Fruit fly (Drosophila melanogaster): ENCODE results near the gene eIF4E3.
A peak's percentile ranks its signal among the peaks of the same experiment; 100 is the strongest.

Gene eIF4E3

dm6 chr3L:8197779-8198279, 31.2 kb upstream of the eIF4E3 start, which contains the start of the genes UbcE2M and Dhps (continued):
- TF ChIP-seq Dfd (GFP tag; optimal IDR thresholded peaks at IDR 0.05) (no peak), CG4617 (GFP tag; optimal IDR thresholded peaks at IDR 0.05; ENCODE audit: borderline replicate concordance) (peak; percentile 65), HLHmδ (GFP tag; optimal IDR thresholded peaks at IDR 0.05) (no peak), dysf (GFP tag; IDR thresholded peaks at IDR 0.05) (peak; percentile 75; the same call in 2 of the 3 replicates), Jarid2 (GFP tag; optimal IDR thresholded peaks at IDR 0.05) (no peak), corto (GFP tag; optimal IDR thresholded peaks at IDR 0.05) (no peak), CG11456 (GFP tag; IDR thresholded peaks at IDR 0.05) (peak; percentile 80), CG3407 (GFP tag; optimal IDR thresholded peaks at IDR 0.05) (no peak), CG8281 (tag; optimal IDR thresholded peaks at IDR 0.05) (peak; percentile 23), CG11695 (GFP tag; IDR thresholded peaks at IDR 0.05) (no peak), Vsx1 (GFP tag; optimal IDR thresholded peaks at IDR 0.05) (no peak), CG11723 (GFP tag; optimal IDR thresholded peaks at IDR 0.05) (no peak), dmrt11E (tag; optimal IDR thresholded peaks at IDR 0.05) (peak; percentile 76), hbn (GFP tag; IDR thresholded peaks at IDR 0.05; ENCODE audit: partially characterized antibody) (peak; percentile 64), bsh (GFP tag; optimal IDR thresholded peaks at IDR 0.05) (peak in 1 of 2 experiments; percentile 62), CG18476 (GFP tag; optimal IDR thresholded peaks at IDR 0.05) (peak; percentile 14), HmgD (GFP tag; optimal IDR thresholded peaks at IDR 0.05) (peak; percentile 32), NC2α (GFP tag; optimal IDR thresholded peaks at IDR 0.05) (no peak), CG10565 (GFP tag; optimal IDR thresholded peaks at IDR 0.05) (no peak), CG12219 (GFP tag; optimal IDR thresholded peaks at IDR 0.05) (no peak), esg (GFP tag; conservative IDR thresholded peaks at IDR 0.05) (peak; percentile 66), tna (GFP tag; IDR thresholded peaks at IDR 0.05; ENCODE audit: partially characterized antibody) (no peak), sug (tag; optimal IDR thresholded peaks at IDR 0.05) (peak; percentile 86), Bteb2 (GFP tag; optimal IDR thresholded peaks at IDR 0.05) (no peak), sd (tag; optimal IDR thresholded peaks at IDR 0.05) (no peak), vnd (GFP tag; IDR thresholded peaks at IDR 0.05; ENCODE audit: partially characterized antibody) (peak; percentile 67), CG10267 (tag; optimal IDR thresholded peaks at IDR 0.05) (peak; percentile 95), trem (tag; optimal IDR thresholded peaks at IDR 0.05) (peak; percentile 65), CG17802 (tag; optimal IDR thresholded peaks at IDR 0.05) (peak; percentile 16), CG4404 (GFP tag; IDR thresholded peaks at IDR 0.05) (peak; percentile 62), CG33557 (GFP tag; optimal IDR thresholded peaks at IDR 0.05) (peak; percentile 66), CG10366 (GFP tag; IDR thresholded peaks at IDR 0.05) (peak; percentile 41; the same call in 1 of the 2 replicates), mld (GFP tag; IDR thresholded peaks at IDR 0.05; ENCODE audit: partially characterized antibody) (peak; percentile 72; the same call in 2 of the 3 replicates), ewg (GFP tag; optimal IDR thresholded peaks at IDR 0.05) (no peak), CG13624 (GFP tag; optimal IDR thresholded peaks at IDR 0.05) (peak; percentile 31), Fer2 (tag; optimal IDR thresholded peaks at IDR 0.05) (peak; percentile 76), CG2120 (GFP tag; optimal IDR thresholded peaks at IDR 0.05) (peak; percentile 82), CG30403 (GFP tag; optimal IDR thresholded peaks at IDR 0.05) (peak; percentile 81), cad (GFP tag; optimal IDR thresholded peaks at IDR 0.05) (no peak), Gsc (GFP tag; IDR thresholded peaks at IDR 0.05) (no peak), tap (tag; optimal IDR thresholded peaks at IDR 0.05) (no peak), CG2129 (GFP tag; IDR thresholded peaks at IDR 0.05; ENCODE audit: partially characterized antibody) (peak; percentile 33), CG8944 (GFP tag; optimal IDR thresholded peaks at IDR 0.05) (peak; percentile 11), stc (GFP tag; IDR thresholded peaks at IDR 0.05) (no peak), CG31441 (GFP tag; IDR thresholded peaks at IDR 0.05) (no peak), twi (tag; optimal IDR thresholded peaks at IDR 0.05) (peak; percentile 85), BEAF-32 (GFP tag; optimal IDR thresholded peaks at IDR 0.05) (peak; percentile 80), pita (GFP tag; optimal IDR thresholded peaks at IDR 0.05) (no peak), amos (GFP tag; IDR thresholded peaks at IDR 0.05; ENCODE audit: partially characterized antibody) (peak; percentile 84)
